Worm (Caenorhabditis elegans) whole organism, mixed stage, embryonic: ENCODE data around the gene F09F9.3.

Experiments
- M03D4.4 ChIP-seq: sonication (generic microtip); optimal IDR thresholded peaks from 2 replicates; lab custom pipeline; 2017; ENCODE audit warnings: mild to moderate bottlenecking, missing genetic modification characterization, missing compliant biosample characterization
- ceh-39 ChIP-seq: fragments of 150-350 bp; optimal IDR thresholded peaks from 2 replicates; lab custom pipeline; 2014; ENCODE audit warnings: missing biosample characterization, missing genetic modification characterization
- ceh-43 ChIP-seq: fragments of 200-800 bp; sonication (Bioruptor generic); optimal IDR thresholded peaks from 2 replicates; lab custom pipeline; 2018; ENCODE audit warnings: mild to moderate bottlenecking, missing genetic modification characterization, moderate library complexity, missing compliant biosample characterization
- elt-3 ChIP-seq: fragments of 150-350 bp; optimal IDR thresholded peaks from 2 replicates; lab custom pipeline; 2014; ENCODE audit warnings: missing biosample characterization, missing genetic modification characterization
- lin-13 ChIP-seq: fragments of 150-350 bp; optimal IDR thresholded peaks from 2 replicates; lab custom pipeline; 2014; ENCODE audit warnings: missing biosample characterization, missing genetic modification characterization
- lsy-2 ChIP-seq: fragments of 150-350 bp; optimal IDR thresholded peaks from 2 replicates; lab custom pipeline; 2014; ENCODE audit warnings: missing biosample characterization, missing genetic modification characterization
- mep-1 ChIP-seq: fragments of 150-350 bp; optimal IDR thresholded peaks from 2 replicates; lab custom pipeline; 2017; ENCODE audit warnings: missing biosample characterization, missing genetic modification reagents, missing genetic modification characterization, inconsistent platforms
- nhr-28 ChIP-seq: fragments of 150-350 bp; optimal IDR thresholded peaks from 2 replicates; lab custom pipeline; 2014; ENCODE audit warnings: missing biosample characterization, missing genetic modification characterization
- pha-4 ChIP-seq: fragments of 150-350 bp; optimal IDR thresholded peaks from 2 replicates; lab custom pipeline; 2018; ENCODE audit warnings: missing biosample characterization, missing genetic modification reagents, missing genetic modification characterization
- snpc-4 ChIP-seq: fragments of 150-350 bp; optimal IDR thresholded peaks from 2 replicates; lab custom pipeline; 2014; ENCODE audit warnings: missing biosample characterization, missing genetic modification characterization
- unc-62 ChIP-seq: fragments of 150-350 bp; optimal IDR thresholded peaks from 2 replicates; lab custom pipeline; 2014; ENCODE audit warnings: missing biosample characterization, missing genetic modification reagents, missing genetic modification characterization
- ztf-11 ChIP-seq: fragments of 150-350 bp; optimal IDR thresholded peaks from 2 replicates; lab custom pipeline; 2014; ENCODE audit warnings: missing biosample characterization, missing genetic modification characterization

DNA sequence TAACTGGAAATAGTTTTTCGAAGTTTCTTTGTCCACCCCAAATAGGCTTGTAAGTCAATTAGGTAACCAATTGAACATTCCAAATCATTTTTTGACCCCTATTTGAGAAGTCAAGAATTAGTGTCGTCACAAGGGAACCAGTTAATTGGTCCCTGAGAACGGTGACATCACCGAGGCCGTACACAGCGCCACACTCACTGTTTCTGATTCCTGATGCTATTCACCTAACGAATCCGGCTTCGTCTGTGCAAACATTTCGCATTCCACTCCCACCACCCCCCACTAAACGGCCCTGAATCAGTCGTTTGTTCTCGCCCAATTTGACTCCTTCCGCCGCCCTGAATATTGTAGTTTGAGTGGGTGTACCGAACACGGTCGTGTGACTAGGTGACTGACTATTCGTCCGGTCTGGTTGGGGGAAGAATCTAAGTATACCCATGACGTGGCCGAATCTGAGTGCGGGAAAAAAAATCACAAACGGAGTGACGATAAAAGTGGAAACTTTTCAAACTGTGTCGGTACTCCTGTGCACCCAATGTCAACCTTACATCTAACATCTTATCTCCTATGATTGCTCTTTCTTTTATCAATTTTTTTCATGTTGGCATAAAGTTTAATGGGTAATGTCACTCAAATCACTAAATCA lies 23.4 kb upstream of the F09F9.3 start:
- TF ChIP-seq lin-13 (tag; lab: Kevin White, UChicago) (no peak), ztf-11 (tag; lab: Kevin White, UChicago) (no peak), nhr-28 (no peak), M03D4.4 (tag; lab: Kevin White, UChicago) (no peak), mep-1 (no peak), unc-62 (no peak), ceh-43 (GFP tag; lab: Kevin White, UChicago) (no peak), elt-3 (tag; lab: Kevin White, UChicago) (no peak), snpc-4 (tag; lab: Kevin White, UChicago) (no peak), ceh-39 (tag; lab: Kevin White, UChicago) (no peak), lsy-2 (tag; lab: Kevin White, UChicago) (no peak), pha-4 (tag; lab: Kevin White, UChicago) (no peak)
